Worm (Caenorhabditis elegans) whole organism, L1 larva: Measurements from ENCODE around the gene ttbk-2.1.

Experiments used
- aly-2 ChIP-seq: fragments of 150-350 bp; optimal IDR thresholded peaks from 2 replicates; lab custom pipeline; 2014; ENCODE audit warnings: missing biosample characterization, missing genetic modification characterization
- ceh-82 ChIP-seq, 3 experiments: fragments of 150-350 bp in 1 of 3; sonication (generic microtip) in 2 of 3; optimal IDR thresholded peaks; 2 replicates each; lab custom pipeline; 2014 to 2017; ENCODE audit warnings: missing biosample characterization in 3 of 3, missing genetic modification characterization in 3 of 3
- dpl-1 ChIP-seq, 3 experiments: fragments of 150-350 bp in 2 of 3; sonication (generic microtip) in 1 of 3; optimal IDR thresholded peaks; 2 replicates each; lab custom pipeline; 2014 to 2017; ENCODE audit warnings: missing biosample characterization in 3 of 3, missing genetic modification characterization in 3 of 3, missing genetic modification reagents in 3 of 3
- lin-13 ChIP-seq: fragments of 150-350 bp; optimal IDR thresholded peaks from 2 replicates; lab custom pipeline; 2014; ENCODE audit warnings: missing biosample characterization, missing genetic modification reagents, missing genetic modification characterization
- lsy-2 ChIP-seq, 2 experiments: fragments of 150-350 bp; optimal IDR thresholded peaks; 2 replicates each; lab custom pipeline; 2014; ENCODE audit warnings: missing biosample characterization in 2 of 2, missing genetic modification characterization in 2 of 2
- nhr-11 ChIP-seq: fragments of 150-350 bp; optimal IDR thresholded peaks from 2 replicates; lab custom pipeline; 2014; ENCODE audit warnings: missing biosample characterization, missing genetic modification characterization
- nhr-237 ChIP-seq: fragments of 150-350 bp; optimal IDR thresholded peaks from 2 replicates; lab custom pipeline; 2014; ENCODE audit warnings: missing biosample characterization, missing genetic modification characterization
- skn-1 ChIP-seq: fragments of 150-350 bp; optimal IDR thresholded peaks from 2 replicates; lab custom pipeline; 2014; ENCODE audit warnings: missing biosample characterization, missing genetic modification characterization
- snpc-4 ChIP-seq: fragments of 150-350 bp; optimal IDR thresholded peaks from 2 replicates; lab custom pipeline; 2014; ENCODE audit warnings: missing biosample characterization, missing genetic modification characterization
- snu-23 ChIP-seq: sonication (generic microtip); optimal IDR thresholded peaks from 2 replicates; lab custom pipeline; 2016; ENCODE audit warnings: missing genetic modification characterization, missing compliant biosample characterization
- unc-62 ChIP-seq: fragments of 150-350 bp; optimal IDR thresholded peaks from 2 replicates; lab custom pipeline; 2014; ENCODE audit warnings: missing biosample characterization, missing genetic modification reagents, missing genetic modification characterization
- xbp-1 ChIP-seq: sonication (generic microtip); optimal IDR thresholded peaks from 2 replicates; lab custom pipeline; 2016; ENCODE audit warnings: missing genetic modification characterization, missing compliant biosample characterization

DNA sequence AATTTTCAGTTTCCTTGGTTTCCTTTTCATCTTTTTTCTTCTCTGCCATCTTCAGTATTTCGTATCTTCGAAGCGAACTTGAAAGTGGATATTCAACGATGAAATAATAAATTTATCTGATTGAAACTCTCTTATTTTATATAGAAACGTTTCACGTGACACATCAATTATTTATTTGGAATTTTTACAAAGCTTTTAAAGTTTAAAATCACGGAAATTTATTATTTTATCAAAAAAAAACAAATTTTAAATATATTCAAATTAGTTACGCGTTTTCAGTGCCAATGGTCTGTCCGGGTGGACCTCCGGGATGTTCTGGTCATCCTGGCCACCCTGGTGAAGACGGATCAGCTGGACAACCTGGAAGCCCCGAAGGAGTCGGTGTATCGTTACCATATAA, 44.5 kb downstream of the ttbk-2.1 start, which contains the start of gene ZK354.7:
- no peak for TF ChIP-seq nhr-11 (tag; lab: Kevin White, UChicago)
- TF ChIP-seq lin-13, result no peak
- no peak for TF ChIP-seq snpc-4 (tag; lab: Kevin White, UChicago)
- TF ChIP-seq unc-62, result no peak
- no peak for TF ChIP-seq ceh-82 (tag; optimal IDR thresholded peaks at IDR 0.05; lab: Kevin White, UChicago)
- TF ChIP-seq skn-1 (tag; lab: Kevin White, UChicago), result no peak
- TF ChIP-seq nhr-237 (tag; lab: Kevin White, UChicago), result no peak
- TF ChIP-seq snu-23 (GFP tag; lab: Kevin White, UChicago), result no peak
- TF ChIP-seq dpl-1 (GFP tag; optimal IDR thresholded peaks at IDR 0.05; lab: Kevin White, UChicago), result no peak
- no peak for TF ChIP-seq lsy-2 (tag; optimal IDR thresholded peaks at IDR 0.05; lab: Kevin White, UChicago)
- TF ChIP-seq xbp-1 (tag; lab: Kevin White, UChicago), result no peak
- TF ChIP-seq aly-2 (tag; lab: Kevin White, UChicago), result no peak
